Fruit fly (Drosophila melanogaster) whole organism, prepupa: Measurements from ENCODE around the gene Sur.

Experiments
- Blimp-1 ChIP-seq: fragments of 200-800 bp; sonication (Bioruptor generic); optimal IDR thresholded peaks from 3 replicates; lab custom pipeline; 2017; ENCODE audit warnings: missing biosample characterization, missing genetic modification characterization, mild to moderate bottlenecking, moderate library complexity, missing genetic modification reagents
- CG10631 ChIP-seq: fragments of 200-800 bp; sonication (Bioruptor generic); optimal IDR thresholded peaks from 2 replicates; lab custom pipeline; 2016; ENCODE audit warnings: missing biosample characterization, missing genetic modification characterization
- CG10669 ChIP-seq: fragments of 200-800 bp; sonication (Bioruptor generic); optimal IDR thresholded peaks from 3 replicates; lab custom pipeline; 2018; ENCODE audit warnings: missing biosample characterization, mild to moderate bottlenecking, missing genetic modification characterization, moderate library complexity
- CG11294 ChIP-seq: fragments of 200-800 bp; sonication (Bioruptor generic); IDR thresholded peaks from 2 replicates; pipeline ENCODE4 v1.3.6; 2022; ENCODE audit warnings: missing biosample characterization, missing genetic modification characterization
- CG11762 ChIP-seq: fragments of 200-800 bp; sonication (Bioruptor generic); optimal IDR thresholded peaks from 3 replicates; lab custom pipeline; 2016; ENCODE audit warnings: missing biosample characterization, missing genetic modification characterization; ENCODE audit not compliant: insufficient read depth
- CG11902 ChIP-seq: fragments of 200-800 bp; sonication (Bioruptor generic); optimal IDR thresholded peaks from 3 replicates; lab custom pipeline; 2016; ENCODE audit warnings: missing biosample characterization, missing genetic modification characterization
- CG1621 ChIP-seq: fragments of 200-800 bp; sonication (Bioruptor generic); optimal IDR thresholded peaks from 3 replicates; lab custom pipeline; 2018; ENCODE audit warnings: missing biosample characterization, mild to moderate bottlenecking, missing genetic modification characterization
- CG16779 ChIP-seq: fragments of 200-800 bp; sonication (Bioruptor generic); optimal IDR thresholded peaks from 3 replicates; lab custom pipeline; 2017; ENCODE audit warnings: missing biosample characterization, mild to moderate bottlenecking, missing genetic modification characterization
- CG3032 ChIP-seq: fragments of 200-800 bp; optimal IDR thresholded peaks from 2 replicates; lab custom pipeline; 2019; ENCODE audit warnings: missing biosample characterization, mild to moderate bottlenecking, missing genetic modification characterization, moderate library complexity
- CG31627 ChIP-seq: fragments of 200-800 bp; sonication (Bioruptor generic); optimal IDR thresholded peaks from 3 replicates; lab custom pipeline; 2016; ENCODE audit warnings: missing biosample characterization, missing genetic modification characterization
- CG32006 ChIP-seq: fragments of 200-800 bp; sonication (Bioruptor generic); optimal IDR thresholded peaks from 3 replicates; lab custom pipeline; 2017; ENCODE audit warnings: missing biosample characterization, mild to moderate bottlenecking, missing genetic modification characterization
- CG4318 ChIP-seq: fragments of 200-800 bp; sonication (Bioruptor generic); optimal IDR thresholded peaks from 3 replicates; lab custom pipeline; 2017; ENCODE audit warnings: missing biosample characterization, mild to moderate bottlenecking, missing genetic modification characterization
- CG6163 ChIP-seq: fragments of 200-800 bp; sonication (Bioruptor generic); IDR thresholded peaks from 3 replicates; pipeline ENCODE4 v1.3.6; 2022; ENCODE audit warnings: missing biosample characterization, missing genetic modification characterization
- CG6276 ChIP-seq: fragments of 200-800 bp; sonication (Bioruptor generic); optimal IDR thresholded peaks from 2 replicates; lab custom pipeline; 2017; ENCODE audit warnings: missing biosample characterization, mild to moderate bottlenecking, missing genetic modification characterization
- CG6808 ChIP-seq: fragments of 200-800 bp; sonication (Bioruptor generic); optimal IDR thresholded peaks from 3 replicates; lab custom pipeline; 2017; ENCODE audit warnings: missing biosample characterization, missing genetic modification characterization, mild to moderate bottlenecking, moderate library complexity, missing genetic modification reagents
- CG6854 ChIP-seq: fragments of 200-800 bp; sonication (Bioruptor generic); optimal IDR thresholded peaks from 2 replicates; lab custom pipeline; 2017; ENCODE audit warnings: missing biosample characterization, mild to moderate bottlenecking, missing genetic modification characterization
- CG7368 ChIP-seq: fragments of 200-800 bp; sonication (Bioruptor generic); optimal IDR thresholded peaks from 3 replicates; lab custom pipeline; 2016; ENCODE audit warnings: missing biosample characterization, missing genetic modification characterization
- CG8319 ChIP-seq: fragments of 200-800 bp; sonication (Bioruptor generic); optimal IDR thresholded peaks from 3 replicates; lab custom pipeline; 2016; ENCODE audit warnings: missing biosample characterization, missing genetic modification characterization
- CG9139 ChIP-seq: fragments of 200-800 bp; sonication (Bioruptor generic); optimal IDR thresholded peaks from 3 replicates; lab custom pipeline; 2017; ENCODE audit warnings: missing biosample characterization, mild to moderate bottlenecking, missing genetic modification characterization
- Eip75B ChIP-seq: fragments of 200-800 bp; sonication (Bioruptor generic); optimal IDR thresholded peaks from 3 replicates; lab custom pipeline; 2016; ENCODE audit warnings: missing biosample characterization, missing genetic modification characterization
- Eip78C ChIP-seq: fragments of 200-800 bp; sonication (Bioruptor generic); peaks from one replicate; lab custom pipeline; 2016; ENCODE audit warnings: missing biosample characterization, missing genetic modification characterization
- Eip93F ChIP-seq: fragments of 200-800 bp; sonication (Bioruptor generic); optimal IDR thresholded peaks from 2 replicates; lab custom pipeline; 2016; ENCODE audit warnings: missing biosample characterization, mild to moderate bottlenecking, missing genetic modification characterization
- Ets21C ChIP-seq: fragments of 200-800 bp; sonication (Bioruptor generic); optimal IDR thresholded peaks from 3 replicates; lab custom pipeline; 2016; ENCODE audit warnings: missing biosample characterization, missing genetic modification characterization
- Ets96B ChIP-seq: fragments of 200-800 bp; optimal IDR thresholded peaks from 2 replicates; lab custom pipeline; 2019; ENCODE audit warnings: missing biosample characterization, mild to moderate bottlenecking, missing genetic modification characterization, moderate library complexity
- Gug ChIP-seq: fragments of 200-800 bp; sonication (Bioruptor generic); IDR thresholded peaks from 2 replicates; pipeline ENCODE4 v1.3.6; 2022; ENCODE audit warnings: missing biosample characterization, missing genetic modification characterization
- Hr38 ChIP-seq: sonication (Bioruptor generic); optimal IDR thresholded peaks from 2 replicates; lab custom pipeline; 2016; ENCODE audit warnings: missing biosample characterization, missing genetic modification characterization
- Hr39 ChIP-seq: fragments of 200-800 bp; sonication (Bioruptor generic); optimal IDR thresholded peaks from 2 replicates; lab custom pipeline; 2016; ENCODE audit warnings: missing biosample characterization, missing genetic modification characterization
- Hr4 ChIP-seq: fragments of 200-800 bp; sonication (Bioruptor generic); optimal IDR thresholded peaks from 3 replicates; lab custom pipeline; 2016; ENCODE audit warnings: missing biosample characterization, missing genetic modification characterization
- Lpt ChIP-seq: fragments of 200-800 bp; sonication (Bioruptor generic); optimal IDR thresholded peaks from 3 replicates; lab custom pipeline; 2016; ENCODE audit warnings: missing biosample characterization, missing genetic modification characterization
- Met ChIP-seq: fragments of 200-800 bp; sonication (Bioruptor generic); optimal IDR thresholded peaks from 3 replicates; lab custom pipeline; 2016; ENCODE audit warnings: missing biosample characterization, missing genetic modification characterization
- OdsH ChIP-seq: fragments of 200-800 bp; sonication (Bioruptor generic); optimal IDR thresholded peaks from 3 replicates; lab custom pipeline; 2016; ENCODE audit warnings: missing biosample characterization, missing genetic modification characterization
- Smox ChIP-seq: fragments of 200-800 bp; sonication (Bioruptor generic); optimal IDR thresholded peaks from 3 replicates; lab custom pipeline; 2016; ENCODE audit warnings: missing biosample characterization, missing genetic modification characterization
- Sox102F ChIP-seq: fragments of 200-800 bp; sonication (Bioruptor generic); optimal IDR thresholded peaks from 2 replicates; lab custom pipeline; 2016; ENCODE audit warnings: missing biosample characterization, mild to moderate bottlenecking, missing genetic modification characterization
- Sox14 ChIP-seq: fragments of 200-800 bp; sonication (Bioruptor generic); optimal IDR thresholded peaks from 3 replicates; lab custom pipeline; 2016; ENCODE audit warnings: missing biosample characterization, missing genetic modification characterization
- Sox15 ChIP-seq: fragments of 200-800 bp; sonication (Bioruptor generic); optimal IDR thresholded peaks from 3 replicates; lab custom pipeline; 2016; ENCODE audit warnings: missing biosample characterization, missing genetic modification characterization
- achi ChIP-seq: fragments of 200-800 bp; sonication (Bioruptor generic); optimal IDR thresholded peaks from 3 replicates; lab custom pipeline; 2016; ENCODE audit warnings: missing biosample characterization, missing genetic modification characterization
- acj6 ChIP-seq: fragments of 200-800 bp; sonication (Bioruptor generic); optimal IDR thresholded peaks from 3 replicates; lab custom pipeline; 2016; ENCODE audit warnings: missing biosample characterization, missing genetic modification characterization
- cyc ChIP-seq: fragments of 200-800 bp; sonication (Bioruptor generic); optimal IDR thresholded peaks from 3 replicates; lab custom pipeline; 2016; ENCODE audit warnings: missing biosample characterization, missing genetic modification characterization
- dac ChIP-seq: fragments of 200-800 bp; sonication (Bioruptor generic); optimal IDR thresholded peaks from 2 replicates; lab custom pipeline; 2017; ENCODE audit warnings: missing biosample characterization, mild to moderate bottlenecking, missing genetic modification characterization
- dsx ChIP-seq: fragments of 200-800 bp; optimal IDR thresholded peaks from 3 replicates; lab custom pipeline; 2019; ENCODE audit warnings: missing biosample characterization, mild to moderate bottlenecking, missing genetic modification characterization, moderate library complexity; ENCODE audit not compliant: poor library complexity, severe bottlenecking
- eg ChIP-seq: fragments of 200-800 bp; sonication (Bioruptor generic); IDR thresholded peaks from 3 replicates; pipeline ENCODE4 v1.3.6; 2022; ENCODE audit warnings: missing biosample characterization, missing genetic modification characterization
- esn ChIP-seq: fragments of 200-800 bp; sonication (Bioruptor generic); optimal IDR thresholded peaks from 2 replicates; lab custom pipeline; 2016; ENCODE audit warnings: missing biosample characterization, mild to moderate bottlenecking, missing genetic modification characterization, moderate library complexity
- fd59A ChIP-seq: fragments of 200-800 bp; sonication (Bioruptor generic); optimal IDR thresholded peaks from 2 replicates; lab custom pipeline; 2017; ENCODE audit warnings: missing biosample characterization, mild to moderate bottlenecking, missing genetic modification characterization, missing genetic modification reagents
- fd85E ChIP-seq: fragments of 200-800 bp; sonication (Bioruptor generic); optimal IDR thresholded peaks from 3 replicates; lab custom pipeline; 2016; ENCODE audit warnings: missing biosample characterization, missing genetic modification characterization
- fkh ChIP-seq: fragments of 200-800 bp; sonication (Bioruptor generic); optimal IDR thresholded peaks from 3 replicates; lab custom pipeline; 2017; ENCODE audit warnings: missing biosample characterization, mild to moderate bottlenecking, missing genetic modification characterization, moderate library complexity
- lz ChIP-seq: fragments of 200-800 bp; sonication (Bioruptor generic); optimal IDR thresholded peaks from 3 replicates; lab custom pipeline; 2016; ENCODE audit warnings: missing biosample characterization, missing genetic modification characterization
- net ChIP-seq: fragments of 200-800 bp; sonication (Bioruptor generic); optimal IDR thresholded peaks from 3 replicates; lab custom pipeline; 2016; ENCODE audit warnings: missing biosample characterization, missing genetic modification characterization
- pdm3 ChIP-seq: fragments of 200-800 bp; sonication (Bioruptor generic); optimal IDR thresholded peaks from 3 replicates; lab custom pipeline; 2016; ENCODE audit warnings: missing biosample characterization, missing genetic modification characterization
- salr ChIP-seq, 2 experiments: fragments of 200-800 bp; sonication (Bioruptor generic); optimal IDR thresholded peaks; 3 replicates each; lab custom pipeline; 2016 to 2018; ENCODE audit warnings: missing biosample characterization in 2 of 2, missing genetic modification characterization in 2 of 2, mild to moderate bottlenecking in 1 of 2
- spab ChIP-seq: fragments of 200-800 bp; sonication (Bioruptor generic); optimal IDR thresholded peaks from 2 replicates; lab custom pipeline; 2017; ENCODE audit warnings: missing biosample characterization, mild to moderate bottlenecking, missing genetic modification characterization, missing genetic modification reagents
- ss ChIP-seq, 2 experiments: fragments of 200-800 bp; sonication (Bioruptor generic); optimal IDR thresholded peaks; 2 replicates in 1 of 2; 3 replicates in 1 of 2; lab custom pipeline; 2017 to 2018; ENCODE audit warnings: mild to moderate bottlenecking in 2 of 2, missing biosample characterization in 2 of 2, missing genetic modification characterization in 2 of 2, moderate library complexity in 1 of 2
- topi ChIP-seq: fragments of 200-800 bp; sonication (Bioruptor generic); optimal IDR thresholded peaks from 3 replicates; lab custom pipeline; 2016; ENCODE audit warnings: missing biosample characterization, missing genetic modification characterization

Gene Sur

DNA sequence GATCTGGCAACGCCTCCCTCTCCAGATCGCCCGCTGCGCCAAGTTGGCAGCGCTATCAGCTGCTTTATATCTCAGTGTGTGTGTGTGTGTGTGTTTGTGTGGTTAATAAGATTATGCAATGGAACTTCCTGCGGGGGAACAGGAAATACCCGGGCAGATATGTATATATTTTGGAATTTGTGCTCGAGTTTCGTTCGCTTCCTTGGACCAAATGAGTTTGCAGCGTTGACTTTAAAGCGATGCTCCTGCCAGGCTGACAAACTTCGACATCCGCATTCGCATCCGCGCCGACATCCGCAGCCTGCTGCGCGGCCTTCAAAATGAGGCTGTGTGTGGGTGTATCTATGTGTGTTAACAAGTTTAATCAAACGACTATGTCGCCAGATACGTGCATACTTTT lies 55.6 kb downstream of the Sur start:
- TF ChIP-seq Hr38 = no peak
- TF ChIP-seq Ets96B (tag; lab: Kevin White, UChicago) = peak; percentile 41
- no peak for TF ChIP-seq dsx (GFP tag; lab: Kevin White, UChicago)
- no peak for TF ChIP-seq Sox102F (GFP tag; lab: Kevin White, UChicago)
- no peak for TF ChIP-seq acj6 (GFP tag; lab: Kevin White, UChicago)
- no peak for TF ChIP-seq salr (GFP tag; optimal IDR thresholded peaks at IDR 0.05; lab: Kevin White, UChicago)
- no peak for TF ChIP-seq CG10631
- peak; percentile 59; the same call in 2 of the 3 replicates for TF ChIP-seq CG6163 (GFP tag; lab: Robert Waterston, UW)
- TF ChIP-seq topi (GFP tag; lab: Kevin White, UChicago) = peak; percentile 41
- TF ChIP-seq fkh (GFP tag; lab: Kevin White, UChicago) = peak; percentile 78
- no peak for TF ChIP-seq Eip93F (GFP tag; lab: Kevin White, UChicago)
- peak; percentile 92 for TF ChIP-seq Eip78C
- no peak for TF ChIP-seq pdm3
- TF ChIP-seq fd85E = no peak
- TF ChIP-seq Hr4 (GFP tag; lab: Kevin White, UChicago) = no peak
- TF ChIP-seq CG6854 (GFP tag; lab: Kevin White, UChicago) = peak; percentile 76
- peak; percentile 2 for TF ChIP-seq Hr39 (GFP tag; lab: Kevin White, UChicago)
- TF ChIP-seq CG16779 = no peak
- peak; percentile 39 for TF ChIP-seq CG10669
- TF ChIP-seq CG8319 (GFP tag; lab: Kevin White, UChicago) = no peak
- no peak for TF ChIP-seq Smox (GFP tag; lab: Kevin White, UChicago)
- no peak for TF ChIP-seq Lpt (GFP tag; lab: Kevin White, UChicago)
- no peak for TF ChIP-seq CG31627 (GFP tag; lab: Kevin White, UChicago)
- TF ChIP-seq CG4318 (GFP tag; lab: Kevin White, UChicago) = no peak
- no peak for TF ChIP-seq CG3032 (tag; lab: Kevin White, UChicago)
- no peak for TF ChIP-seq net (GFP tag; lab: Kevin White, UChicago)
- peak; percentile 39 for TF ChIP-seq CG9139 (GFP tag; lab: Kevin White, UChicago)
- TF ChIP-seq CG32006 (GFP tag; lab: Kevin White, UChicago) = no peak
- no peak for TF ChIP-seq Sox14 (GFP tag; lab: Kevin White, UChicago)
- TF ChIP-seq achi (GFP tag; lab: Kevin White, UChicago) = no peak
- peak; percentile 60 for TF ChIP-seq CG6276 (GFP tag; lab: Kevin White, UChicago)
- TF ChIP-seq CG1621 (tag; lab: Kevin White, UChicago) = no peak
- TF ChIP-seq cyc = no peak
- TF ChIP-seq CG7368 (GFP tag; lab: Kevin White, UChicago) = peak; percentile 48
- TF ChIP-seq spab (GFP tag; lab: Kevin White, UChicago) = no peak
- peak in 1 of 2 experiments; percentile 54 for TF ChIP-seq ss (GFP tag; optimal IDR thresholded peaks at IDR 0.05; lab: Kevin White, UChicago)
- no peak for TF ChIP-seq lz (GFP tag; lab: Kevin White, UChicago)
- no peak; the same call in 2 of the 3 replicates for TF ChIP-seq eg (GFP tag; lab: Robert Waterston, UW)
- peak; percentile 3 for TF ChIP-seq Blimp-1 (GFP tag; lab: Kevin White, UChicago)
- TF ChIP-seq CG11762 (GFP tag; lab: Kevin White, UChicago) = no peak
- TF ChIP-seq Met (GFP tag; lab: Kevin White, UChicago) = peak; percentile 1
- no peak for TF ChIP-seq fd59A (GFP tag; lab: Kevin White, UChicago)
- no peak for TF ChIP-seq esn (GFP tag; lab: Kevin White, UChicago)
- TF ChIP-seq CG6808 (GFP tag; lab: Kevin White, UChicago) = no peak
- TF ChIP-seq Eip75B (GFP tag; lab: Kevin White, UChicago) = peak; percentile 10
- TF ChIP-seq Ets21C = no peak
- TF ChIP-seq OdsH (GFP tag; lab: Kevin White, UChicago) = no peak
- no peak for TF ChIP-seq dac (GFP tag; lab: Kevin White, UChicago)
- no peak for TF ChIP-seq Sox15 (GFP tag; lab: Kevin White, UChicago)
- peak; percentile 22; the same call in 1 of the 2 replicates for TF ChIP-seq Gug (GFP tag; lab: Robert Waterston, UW)
- no peak for TF ChIP-seq CG11294 (GFP tag; lab: Robert Waterston, UW)
- TF ChIP-seq CG11902 (GFP tag; lab: Kevin White, UChicago) = no peak
